Fruit fly (Drosophila melanogaster): Measurements from ENCODE around the gene Cul3.

Cul3 gene

dm6 chr2L:15248163-15249005 lies 23.4 kb downstream of the Cul3 start, which contains the start of gene dao:
Gene dao (plus strand): TSS chr2L:15248879.
- TF ChIP-seq usp (GFP tag; optimal IDR thresholded peaks at IDR 0.05) = no peak
- TF ChIP-seq EcR (GFP tag; optimal IDR thresholded peaks at IDR 0.05) = no peak
- no peak for TF ChIP-seq pan (optimal IDR thresholded peaks at IDR 0.05)
- TF ChIP-seq CG8478 (optimal IDR thresholded peaks at IDR 0.05) = no peak
- no peak for TF ChIP-seq psq (optimal IDR thresholded peaks at IDR 0.05)
- TF ChIP-seq Dll (optimal IDR thresholded peaks at IDR 0.05) = no peak

dm6 chr2L:15247614-15248013 lies 24.2 kb downstream of the Cul3 start, which contains the start of gene ZnT35C:
Gene ZnT35C (minus strand): TSS chr2L:15247714.
- TF ChIP-seq Dll (optimal IDR thresholded peaks at IDR 0.05) = no peak
- TF ChIP-seq EcR (GFP tag; optimal IDR thresholded peaks at IDR 0.05) = no peak
- no peak for TF ChIP-seq psq (optimal IDR thresholded peaks at IDR 0.05)
- no peak for TF ChIP-seq CG8478 (optimal IDR thresholded peaks at IDR 0.05)
- TF ChIP-seq usp (GFP tag; optimal IDR thresholded peaks at IDR 0.05) = no peak
- no peak for TF ChIP-seq pan (optimal IDR thresholded peaks at IDR 0.05)

dm6 chr2L:15244708-15245107 lies 27.1 kb downstream of the Cul3 start:
- TF ChIP-seq EcR (GFP tag; optimal IDR thresholded peaks at IDR 0.05) (no peak), pan (optimal IDR thresholded peaks at IDR 0.05) (no peak), CG8478 (optimal IDR thresholded peaks at IDR 0.05) (no peak), Dll (optimal IDR thresholded peaks at IDR 0.05) (no peak), usp (GFP tag; optimal IDR thresholded peaks at IDR 0.05) (no peak), psq (optimal IDR thresholded peaks at IDR 0.05) (no peak)

- TF ChIP-seq pan (optimal IDR thresholded peaks at IDR 0.05) = no peak
- no peak for TF ChIP-seq CG8478 (optimal IDR thresholded peaks at IDR 0.05)
- TF ChIP-seq Dll (optimal IDR thresholded peaks at IDR 0.05) = no peak
- TF ChIP-seq EcR (GFP tag; optimal IDR thresholded peaks at IDR 0.05) = peak in 1 of 2 experiments; percentile 69
- TF ChIP-seq usp (GFP tag; optimal IDR thresholded peaks at IDR 0.05) = no peak
- TF ChIP-seq psq (optimal IDR thresholded peaks at IDR 0.05) = no peak
Observed at dm6 chr2L:15243413-15243812, 28.4 kb downstream of the Cul3 start.
